Fruit fly (Drosophila melanogaster) S2 (cell line): ENCODE data around the gene CG12728.

Experiments used
- CG8478 ChIP-seq: fragments of >200 bp; optimal IDR thresholded peaks from 2 replicates; lab custom pipeline; 2018
- CTCF ChIP-seq, 2 experiments: fragments of >200 bp; optimal IDR thresholded peaks; 2 replicates each; lab custom pipeline; 2018

CG12728 gene

DNA sequence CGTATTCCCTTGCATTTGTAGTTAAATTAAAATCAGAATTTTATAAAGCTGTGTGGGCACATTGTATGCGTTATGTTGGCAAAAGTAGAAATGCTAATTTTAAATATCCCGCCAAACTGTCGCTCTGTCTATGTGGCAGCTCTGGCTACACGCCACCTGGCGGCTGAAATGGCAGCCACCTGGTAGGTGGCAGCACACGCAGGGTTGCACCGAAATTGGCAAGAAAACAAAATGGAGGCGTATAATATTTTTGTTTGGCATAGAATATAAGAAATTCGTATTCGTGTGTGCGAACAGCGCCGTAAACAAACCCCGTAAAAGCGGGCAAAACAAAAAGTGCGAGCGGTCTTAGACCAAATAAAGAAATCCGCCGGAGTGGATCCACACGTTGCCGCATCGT lies 34.5 kb upstream of the CG12728 start, which contains the start of gene CG12236:
Gene CG12236 (plus strand): TSS at position 220 of the 400 bp plus-strand sequence.
- TF ChIP-seq CTCF (optimal IDR thresholded peaks at IDR 0.05; lab: Kevin White, UChicago) (peak; percentile 95 to 97), CG8478 (no peak)

DNA sequence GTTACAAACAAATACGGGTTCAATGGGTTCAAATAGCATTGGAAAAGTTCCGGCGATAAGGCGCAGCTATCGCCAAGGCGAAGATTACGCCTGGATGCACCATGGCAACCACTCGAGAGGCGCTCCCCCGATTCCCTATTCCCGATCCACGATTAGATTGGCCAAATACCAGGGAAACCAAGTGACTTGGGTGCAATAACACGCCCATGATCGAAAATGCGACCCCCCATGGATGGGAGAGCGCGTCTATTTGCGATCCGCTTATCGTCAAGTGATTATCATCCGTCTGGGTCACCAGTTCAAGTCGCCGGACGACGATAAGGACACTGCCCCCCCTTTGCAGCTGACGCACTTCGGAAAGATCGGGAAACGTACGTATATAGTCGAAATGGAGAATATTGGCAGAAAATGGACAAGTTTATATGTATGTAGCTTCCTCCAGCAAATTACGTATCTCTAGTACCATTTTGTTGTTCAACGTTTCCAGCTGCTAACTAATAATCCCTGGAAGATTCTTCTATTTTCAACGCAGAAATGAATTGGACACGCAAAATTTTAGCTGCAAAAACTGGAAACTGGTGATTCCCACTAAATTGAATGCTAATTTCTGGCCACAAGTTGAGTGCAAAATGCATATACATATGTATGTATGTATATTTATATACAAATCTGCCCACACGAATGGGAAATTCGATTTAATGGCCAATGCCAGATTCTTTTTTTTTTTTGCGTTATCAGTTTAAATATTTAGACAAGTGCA lies 27.2 kb upstream of the CG12728 start:
- no peak for TF ChIP-seq CTCF (optimal IDR thresholded peaks at IDR 0.05; lab: Kevin White, UChicago)

DNA sequence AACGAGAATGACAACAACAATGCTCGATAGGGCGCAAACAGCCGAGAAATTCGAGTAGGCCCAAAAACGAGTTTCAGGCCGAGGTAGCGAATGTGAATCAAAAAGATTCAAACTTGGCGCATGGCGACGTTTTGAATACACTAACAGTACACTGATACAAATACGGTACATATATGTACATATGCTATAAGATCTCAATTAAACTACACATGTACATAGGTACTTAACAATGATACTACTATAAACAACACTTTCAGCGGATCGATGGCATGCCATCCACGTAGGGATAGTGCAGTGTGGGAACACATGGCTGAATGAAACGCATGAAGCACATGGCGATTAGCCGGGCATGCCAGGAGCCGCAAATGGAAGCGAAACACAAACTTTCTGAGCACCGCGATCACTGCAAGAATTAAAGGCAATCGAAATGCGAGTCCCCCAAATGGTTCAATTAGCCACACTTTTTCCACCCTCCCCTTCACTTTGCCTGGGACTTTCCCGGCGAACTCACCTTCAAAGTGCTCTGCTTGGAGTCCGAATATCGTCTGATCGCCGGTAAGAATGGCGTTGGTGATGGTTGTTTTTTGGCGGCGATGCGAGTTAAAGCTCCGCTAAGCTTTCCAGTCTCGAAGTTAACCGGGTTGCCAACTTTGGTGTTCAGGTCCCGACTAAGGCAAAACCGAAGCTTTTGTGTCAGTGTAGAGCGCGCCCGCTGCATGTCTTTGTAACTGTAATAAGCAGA lies 26.5 kb upstream of the CG12728 start:
- TF ChIP-seq CG8478: no peak
- TF ChIP-seq CTCF (optimal IDR thresholded peaks at IDR 0.05; lab: Kevin White, UChicago): no peak

DNA sequence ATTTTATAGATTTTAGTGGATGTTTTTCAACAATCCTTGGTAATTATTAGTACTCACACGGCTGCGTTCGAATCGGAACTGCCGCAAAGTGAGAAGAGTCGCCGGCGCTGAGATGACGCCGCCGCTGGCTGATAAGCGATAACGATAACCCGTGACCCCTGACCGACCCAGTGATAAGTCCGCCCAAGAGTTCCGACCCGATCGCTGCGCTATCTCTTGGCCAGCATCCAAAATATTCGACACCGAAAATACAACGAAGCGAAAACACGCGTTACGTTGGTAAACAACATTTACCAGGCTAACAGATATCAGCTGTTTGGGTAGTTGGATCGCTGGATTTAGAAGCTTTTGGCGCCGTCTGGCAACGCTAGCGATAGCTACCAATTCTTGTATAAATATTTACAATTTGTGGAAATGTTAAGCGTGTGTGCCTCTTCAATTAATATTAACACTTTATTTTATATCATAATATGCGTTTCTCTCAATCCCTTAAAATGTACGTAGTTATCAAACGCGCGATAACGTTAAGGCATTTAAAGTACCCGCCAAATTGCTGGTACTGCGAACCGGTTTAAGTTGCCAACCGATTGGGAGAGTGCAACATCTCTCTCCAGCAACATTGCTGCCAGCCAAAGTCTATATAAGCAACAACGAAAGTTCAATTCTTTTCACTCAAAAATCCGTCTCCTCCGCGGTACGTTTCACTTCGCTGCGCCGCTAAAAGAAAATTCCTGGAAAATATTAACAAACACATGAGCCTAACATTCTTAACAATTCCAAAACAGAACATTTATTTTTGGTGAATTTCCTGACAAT lies 25.7 kb upstream of the CG12728 start, which contains the start of the genes Shmt and CG3726:
Gene Shmt (minus strand): TSS at position 304 of the 816 bp plus-strand sequence.
Gene CG3726 (plus strand): TSS at position 604 of the 816 bp plus-strand sequence.
- no peak for TF ChIP-seq CG8478
- peak in 1 of 2 experiments; percentile 7 for TF ChIP-seq CTCF (optimal IDR thresholded peaks at IDR 0.05; lab: Kevin White, UChicago)

DNA sequence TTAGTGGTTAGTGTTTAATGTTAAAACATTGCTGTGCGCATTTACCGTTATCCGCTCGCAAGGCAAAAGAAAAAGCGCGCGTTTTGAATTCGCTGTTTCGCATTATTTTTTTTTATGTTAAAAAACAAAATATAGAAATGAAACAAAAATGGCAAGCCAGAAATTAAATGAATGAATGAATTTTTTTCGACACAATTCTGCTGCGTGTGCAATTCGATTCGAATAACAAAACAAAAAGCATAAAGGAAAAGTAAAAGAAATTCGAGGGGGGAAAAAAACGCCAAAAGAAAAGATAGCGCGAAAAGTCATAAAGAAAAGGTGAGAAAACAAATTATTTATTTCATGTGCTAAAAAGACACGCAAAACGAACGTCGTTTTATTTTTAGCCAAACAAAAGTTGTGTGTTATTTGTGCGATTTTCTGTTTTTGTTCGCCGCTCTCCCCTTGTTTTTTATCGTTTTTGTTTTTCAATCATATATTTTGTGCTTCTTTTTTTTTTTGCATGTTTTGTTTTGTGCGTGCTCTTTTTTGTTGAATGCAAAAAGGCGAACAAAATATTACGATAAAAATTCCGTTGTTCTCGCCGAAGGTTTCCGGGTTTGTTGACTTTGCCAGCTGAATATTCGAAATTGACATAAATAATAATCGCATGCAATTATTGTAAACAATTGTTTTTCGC lies 25.0 kb upstream of the CG12728 start:
- TF ChIP-seq CTCF (optimal IDR thresholded peaks at IDR 0.05; lab: Kevin White, UChicago) (no peak), CG8478 (no peak)

DNA sequence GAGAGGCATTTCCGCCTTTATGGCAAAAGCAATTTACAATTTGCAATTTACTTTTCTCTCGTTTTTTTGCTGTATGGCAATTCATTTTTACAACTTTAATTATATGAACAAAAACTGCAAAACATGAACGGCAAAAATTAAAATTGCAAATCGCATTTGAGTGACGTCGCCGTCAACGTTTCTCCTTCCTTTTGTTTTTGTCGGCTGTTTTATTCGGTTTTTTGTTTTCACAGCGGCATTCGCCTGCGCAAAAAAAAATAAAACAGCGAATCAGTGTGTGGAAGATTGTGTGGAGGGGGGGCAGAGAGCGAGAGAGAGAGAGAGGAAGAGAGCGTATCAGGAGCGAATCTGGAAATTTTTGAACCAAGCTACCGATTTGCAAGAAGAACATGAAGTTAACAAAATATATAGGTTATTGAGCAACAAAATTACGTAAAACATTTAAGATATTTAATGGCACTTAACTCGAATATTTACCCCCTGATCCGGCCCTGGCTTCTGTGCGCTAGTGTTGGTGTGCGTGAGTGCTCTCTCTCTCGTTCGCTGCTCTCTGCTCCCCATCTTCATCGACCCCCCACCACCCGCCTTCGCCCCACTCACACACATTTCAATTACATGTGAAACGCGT lies 23.8 kb upstream of the CG12728 start:
- TF ChIP-seq CG8478: no peak
- no peak for TF ChIP-seq CTCF (optimal IDR thresholded peaks at IDR 0.05; lab: Kevin White, UChicago)

DNA sequence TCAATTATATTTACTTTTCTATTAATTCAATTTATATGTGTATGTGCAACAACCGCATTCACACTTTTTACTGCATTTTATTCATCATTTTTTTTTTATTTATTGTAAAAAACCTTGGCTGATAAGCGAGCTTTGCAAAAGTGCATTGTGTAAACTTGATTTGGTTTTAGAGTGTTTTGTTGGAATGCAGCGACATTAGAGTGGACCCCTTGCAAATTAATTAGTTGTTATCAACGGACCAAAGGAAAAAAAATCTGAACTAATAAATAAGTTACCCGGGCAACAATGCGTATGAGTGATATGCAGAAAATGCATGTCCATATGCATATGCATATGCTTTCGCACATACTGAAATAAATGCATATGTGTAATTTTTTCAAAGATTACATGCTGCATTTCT lies 21.5 kb upstream of the CG12728 start:
- TF ChIP-seq CG8478: no peak
- no peak for TF ChIP-seq CTCF (optimal IDR thresholded peaks at IDR 0.05; lab: Kevin White, UChicago)

DNA sequence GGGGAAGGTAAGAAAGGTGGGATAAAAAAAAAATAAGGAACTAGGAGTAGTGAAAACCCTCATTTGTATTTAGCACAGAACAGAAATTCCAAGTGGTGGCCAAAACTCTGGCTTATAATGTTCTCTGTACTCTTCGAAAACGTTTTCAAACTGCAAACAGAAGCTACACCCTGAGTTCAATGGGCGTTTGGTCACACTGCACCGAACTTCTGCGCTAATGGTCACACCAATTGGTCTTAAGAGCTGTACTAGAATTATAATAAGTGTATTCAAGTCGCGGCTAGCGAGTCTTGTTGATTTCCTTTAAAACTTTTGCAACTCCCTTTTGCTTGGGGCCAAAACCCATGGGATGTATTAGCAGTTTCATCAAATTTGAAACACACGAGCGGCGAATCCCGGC lies 20.3 kb upstream of the CG12728 start:
- no peak for TF ChIP-seq CG8478
- TF ChIP-seq CTCF (optimal IDR thresholded peaks at IDR 0.05; lab: Kevin White, UChicago): no peak

DNA sequence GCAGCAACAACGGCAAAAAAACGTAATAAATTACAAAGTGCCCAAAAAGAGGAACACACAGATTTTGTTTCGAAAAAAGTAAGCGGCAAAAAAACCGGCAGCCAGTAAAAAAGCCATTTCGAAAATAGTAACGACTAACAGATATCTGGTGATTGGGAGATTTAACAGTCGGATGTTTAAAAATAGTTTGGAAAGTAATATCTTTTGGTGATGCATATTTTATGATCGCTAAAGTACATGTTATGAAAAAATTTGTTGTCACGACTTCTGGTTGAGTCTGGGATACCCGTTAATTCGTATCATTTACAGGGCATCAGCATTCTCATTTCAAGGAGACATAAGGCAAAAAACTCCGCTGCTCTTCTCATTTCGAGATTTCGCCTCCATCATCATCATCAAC lies 19.3 kb upstream of the CG12728 start:
- TF ChIP-seq CTCF (optimal IDR thresholded peaks at IDR 0.05; lab: Kevin White, UChicago): no peak
- TF ChIP-seq CG8478: no peak

DNA sequence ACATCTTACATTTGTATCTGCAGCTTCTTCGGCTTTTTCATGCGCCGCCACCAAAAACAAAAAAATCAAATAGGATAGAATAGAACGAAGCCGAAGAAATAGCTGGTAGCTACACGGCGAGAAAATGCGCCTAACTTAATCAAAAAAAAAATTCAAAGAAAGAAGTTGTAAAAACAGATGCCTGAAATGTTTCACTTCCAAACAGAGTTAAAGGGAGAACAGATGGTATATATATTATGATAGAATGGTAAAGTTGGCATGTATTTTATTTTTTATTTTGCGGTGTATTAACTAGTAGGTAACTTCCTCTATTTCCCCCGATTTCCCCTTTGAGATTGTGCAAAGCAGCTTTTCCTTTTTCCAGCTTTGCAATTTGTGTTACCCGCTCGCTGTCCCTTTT lies 18.0 kb upstream of the CG12728 start:
- TF ChIP-seq CG8478 (no peak), CTCF (optimal IDR thresholded peaks at IDR 0.05; lab: Kevin White, UChicago) (no peak)

DNA sequence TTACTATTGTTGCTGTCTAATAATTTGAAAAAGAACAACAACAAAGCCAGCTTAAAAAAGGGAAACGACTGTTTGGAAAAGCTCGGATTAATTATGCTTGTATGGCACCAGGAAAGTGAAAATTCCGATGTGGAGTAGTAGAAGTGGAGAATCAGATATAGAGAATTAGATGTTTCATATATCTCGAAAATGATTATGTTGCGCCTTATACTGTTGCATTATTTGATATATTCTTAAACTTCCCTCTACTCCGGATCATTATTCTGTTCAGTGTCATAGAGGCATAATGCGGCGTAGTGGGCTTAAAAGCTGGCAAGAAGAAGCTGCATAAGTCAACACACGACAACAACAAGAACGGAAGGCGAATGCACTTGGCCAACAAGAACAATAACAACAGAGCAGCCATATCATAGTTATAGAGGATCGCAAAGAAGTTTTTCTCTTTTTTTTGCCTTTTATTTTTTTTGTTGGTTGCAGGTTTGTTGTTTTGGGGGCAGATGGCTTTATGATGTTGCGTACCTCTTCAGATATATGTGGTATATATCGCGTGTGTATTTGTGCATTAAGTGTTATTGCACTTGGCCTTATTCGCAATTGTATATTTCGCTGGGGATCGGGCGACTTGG lies 16.5 kb upstream of the CG12728 start:
- no peak for TF ChIP-seq CTCF (optimal IDR thresholded peaks at IDR 0.05; lab: Kevin White, UChicago)
- TF ChIP-seq CG8478: no peak

DNA sequence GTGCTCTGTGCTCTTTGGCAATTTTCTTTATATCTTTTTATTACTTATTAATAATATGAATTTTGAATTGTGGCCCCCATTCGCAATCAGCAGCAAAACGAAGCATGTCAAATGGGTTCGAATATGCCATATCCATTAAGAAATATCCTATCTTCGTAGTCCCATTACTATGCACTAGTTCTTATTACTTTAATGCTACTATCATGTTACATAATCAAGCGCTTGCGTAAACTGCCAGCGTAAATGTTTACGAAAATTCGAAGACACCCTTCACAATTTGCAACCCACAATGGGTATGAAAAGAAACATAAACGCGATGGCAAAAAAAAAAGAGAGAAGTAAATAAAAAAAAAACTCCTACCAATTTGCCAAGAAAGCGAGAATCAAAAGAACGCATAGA lies 15.7 kb upstream of the CG12728 start:
- TF ChIP-seq CTCF (optimal IDR thresholded peaks at IDR 0.05; lab: Kevin White, UChicago): no peak
- no peak for TF ChIP-seq CG8478

DNA sequence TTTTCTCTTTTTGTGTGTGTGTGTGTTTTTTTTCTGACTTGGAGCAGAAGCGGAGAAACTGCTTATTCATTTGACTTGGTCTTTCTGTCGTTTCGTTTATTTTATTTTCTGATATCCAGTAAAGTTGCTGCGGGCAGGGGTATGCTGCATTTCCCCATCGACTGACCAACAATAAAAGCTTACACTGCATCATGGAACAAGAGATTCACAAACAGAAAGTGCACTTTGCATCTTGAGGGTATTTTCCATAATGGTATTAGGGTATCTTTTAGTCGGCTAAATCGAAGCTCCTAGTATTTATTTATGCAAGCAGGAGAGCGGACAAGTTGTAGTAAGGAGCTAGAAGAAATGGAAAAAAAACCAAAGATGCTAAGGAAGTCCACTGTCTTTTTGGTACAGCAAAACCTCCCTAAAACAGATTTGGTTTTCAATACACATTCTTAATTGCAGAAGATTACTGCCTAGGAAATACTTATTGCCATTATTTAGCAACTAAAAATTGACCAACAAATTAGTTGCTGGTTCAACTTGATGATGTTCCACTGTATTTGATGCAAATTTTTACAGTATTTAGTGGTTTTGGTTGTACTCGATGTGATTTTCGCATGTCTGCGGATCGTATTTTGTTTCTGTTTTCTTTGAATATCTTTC lies 9.9 kb upstream of the CG12728 start:
- TF ChIP-seq CG8478: no peak
- TF ChIP-seq CTCF (optimal IDR thresholded peaks at IDR 0.05; lab: Kevin White, UChicago): no peak
